Fruit fly (Drosophila melanogaster): ENCODE results near the gene GluRS-m.

GluRS-m gene

dm6 chr3L:16419059-16419773 lies 2.2 kb upstream of the GluRS-m start, which contains the start of the genes TyrRS and CG33158 (continued):
- TF ChIP-seq stwl (tag; optimal IDR thresholded peaks at IDR 0.05) (peak; percentile 15), CG10267 (tag; optimal IDR thresholded peaks at IDR 0.05) (peak; percentile 28), dmrt11E (tag; optimal IDR thresholded peaks at IDR 0.05) (peak; percentile 22), Scr (GFP tag; IDR thresholded peaks at IDR 0.05; ENCODE audit: partially characterized antibody) (0 out of 2 replicates have a peak, but pooled peaks have one; percentile 25), YL-1 (GFP tag; optimal IDR thresholded peaks at IDR 0.05) (peak; percentile 49), Elba2 (GFP tag; optimal IDR thresholded peaks at IDR 0.05) (peak; percentile 59), dm (GFP tag; optimal IDR thresholded peaks at IDR 0.05) (peak; percentile 39), CG15696 (tag; optimal IDR thresholded peaks at IDR 0.05) (peak; percentile 21), Sin3A (optimal IDR thresholded peaks at IDR 0.05) (peak; percentile 38), crol (GFP tag; IDR thresholded peaks at IDR 0.05) (no peak), BEAF-32 (GFP tag; optimal IDR thresholded peaks at IDR 0.05) (peak; percentile 28), disco-r (GFP tag; optimal IDR thresholded peaks at IDR 0.05) (no peak), CG2712 (tag; optimal IDR thresholded peaks at IDR 0.05) (peak; percentile 15), CG4854 (GFP tag; optimal IDR thresholded peaks at IDR 0.05) (no peak), ab (GFP tag; optimal IDR thresholded peaks at IDR 0.05) (no peak), crp (GFP tag; optimal IDR thresholded peaks at IDR 0.05) (peak; percentile 84 to 97), CG13287 (GFP tag; IDR thresholded peaks at IDR 0.05; ENCODE audit: partially characterized antibody) (peak; percentile 21; the same call in 1 of the 2 replicates), gfzf (GFP tag; optimal IDR thresholded peaks at IDR 0.05) (peak; percentile 77), Stat92E (GFP tag; optimal IDR thresholded peaks at IDR 0.05) (peak in 1 of 3 experiments; percentile 5), CHES-1-like (GFP tag; optimal IDR thresholded peaks at IDR 0.05) (peak; percentile 24), Dp (GFP tag; optimal IDR thresholded peaks at IDR 0.05) (peak; percentile 60), az2 (GFP tag; optimal IDR thresholded peaks at IDR 0.05) (no peak), CG12391 (tag; optimal IDR thresholded peaks at IDR 0.05) (peak; percentile 23), CoRest (tag; optimal IDR thresholded peaks at IDR 0.05) (peak; percentile 33), MBD-R2 (GFP tag; IDR thresholded peaks at IDR 0.05) (peak; percentile 76), twi (tag; optimal IDR thresholded peaks at IDR 0.05) (peak; percentile 29), CG10979 (tag; optimal IDR thresholded peaks at IDR 0.05) (peak; percentile 4), CG15479 (GFP tag; optimal IDR thresholded peaks at IDR 0.05) (peak; percentile 74), B-H1 (GFP tag; IDR thresholded peaks at IDR 0.05) (no peak), nmo (GFP tag; optimal IDR thresholded peaks at IDR 0.05) (peak; percentile 61), gcm (GFP tag; optimal IDR thresholded peaks at IDR 0.05) (peak; percentile 66), Sry-β (GFP tag; optimal IDR thresholded peaks at IDR 0.05) (peak; percentile 93), sens-2 (GFP tag; IDR thresholded peaks at IDR 0.05) (no peak), sens (GFP tag) (peak; percentile 87), Tbp (GFP tag; optimal IDR thresholded peaks at IDR 0.05) (peak; percentile 77), insv (GFP tag; optimal IDR thresholded peaks at IDR 0.05) (peak; percentile 51 to 94), CG15601 (tag; optimal IDR thresholded peaks at IDR 0.05) (peak; percentile 49), pzg (GFP tag; optimal IDR thresholded peaks at IDR 0.05) (peak; percentile 51), CG1529 (GFP tag; optimal IDR thresholded peaks at IDR 0.05) (no peak), Max (GFP tag; optimal IDR thresholded peaks at IDR 0.05) (peak; percentile 38), CG17385 (GFP tag; optimal IDR thresholded peaks at IDR 0.05) (peak; percentile 96), CG9797 (GFP tag; optimal IDR thresholded peaks at IDR 0.05) (peak; percentile 50), CG11398 (GFP tag; optimal IDR thresholded peaks at IDR 0.05) (peak; percentile 14), Med (GFP tag) (peak; percentile 78)

Measured in whole organism, embryonic.